Fruit fly (Drosophila melanogaster) whole organism, embryonic: ENCODE results near the gene Ms.
A peak's percentile ranks its signal among the peaks of the same experiment; 100 is the strongest.

Experiments
- ATbp ChIP-seq: fragments of 200-800 bp; sonication (Bioruptor generic); optimal IDR thresholded peaks from 2 replicates; lab custom pipeline; 2017; ENCODE audit warnings: missing biosample characterization, mild to moderate bottlenecking, missing genetic modification characterization, missing genetic modification reagents
- Adf1 ChIP-seq: fragments of 200-800 bp; sonication (Bioruptor generic); IDR thresholded peaks from 2 replicates; pipeline ENCODE4 v1.3.6; 2022; ENCODE audit warnings: missing biosample characterization, missing genetic modification characterization
- CG13894 ChIP-seq: fragments of 200-800 bp; sonication (Bioruptor generic); optimal IDR thresholded peaks from 3 replicates; lab custom pipeline; 2018; ENCODE audit warnings: missing biosample characterization, mild to moderate bottlenecking, missing genetic modification characterization, moderate library complexity
- CG15073 ChIP-seq: fragments of 200-800 bp; sonication (Bioruptor generic); optimal IDR thresholded peaks from 2 replicates; lab custom pipeline; 2016; ENCODE audit warnings: missing biosample characterization, missing genetic modification characterization
- CG17186 ChIP-seq: fragments of 200-800 bp; sonication (Bioruptor generic); optimal IDR thresholded peaks from 3 replicates; lab custom pipeline; 2017; ENCODE audit warnings: missing biosample characterization, missing genetic modification reagents, missing genetic modification characterization
- CG17359 ChIP-seq: fragments of 200-800 bp; sonication (Bioruptor generic); optimal IDR thresholded peaks from 3 replicates; lab custom pipeline; 2018; ENCODE audit warnings: missing biosample characterization, mild to moderate bottlenecking, missing genetic modification characterization, moderate library complexity
- CG2712 ChIP-seq: fragments of 200-800 bp; optimal IDR thresholded peaks from 3 replicates; lab custom pipeline; 2019; ENCODE audit warnings: missing biosample characterization, mild to moderate bottlenecking, missing genetic modification characterization, moderate library complexity
- CG32532 ChIP-seq: fragments of 200-800 bp; sonication (Bioruptor generic); IDR thresholded peaks from 2 replicates; pipeline ENCODE4 v1.3.6; 2022; ENCODE audit warnings: missing biosample characterization, missing genetic modification characterization
- CG5953 ChIP-seq: fragments of 200-800 bp; sonication (Bioruptor generic); IDR thresholded peaks from 2 replicates; pipeline ENCODE4 v1.3.6; 2022; ENCODE audit warnings: missing biosample characterization, missing genetic modification characterization
- CG6272 ChIP-seq: fragments of 200-800 bp; sonication (Bioruptor generic); IDR thresholded peaks from 2 replicates; pipeline ENCODE4 v1.3.6; 2022; ENCODE audit warnings: missing biosample characterization, missing genetic modification characterization
- CG6654 ChIP-seq: fragments of 200-800 bp; sonication (Bioruptor generic); optimal IDR thresholded peaks from 2 replicates; lab custom pipeline; 2017; ENCODE audit warnings: missing biosample characterization, mild to moderate bottlenecking, missing genetic modification characterization
- CG6683 ChIP-seq: fragments of 200-800 bp; sonication (Bioruptor generic); optimal IDR thresholded peaks from 2 replicates; lab custom pipeline; 2017; ENCODE audit warnings: missing biosample characterization, mild to moderate bottlenecking, missing genetic modification characterization, missing genetic modification reagents
- CG6791 ChIP-seq: fragments of 200-800 bp; sonication (Bioruptor generic); IDR thresholded peaks from 3 replicates; pipeline ENCODE4 v1.3.6; 2022; ENCODE audit warnings: missing biosample characterization, missing genetic modification characterization; ENCODE audit not compliant: partially characterized antibody
- CG6854 ChIP-seq: fragments of 200-800 bp; sonication (Bioruptor generic); optimal IDR thresholded peaks from 3 replicates; lab custom pipeline; 2017; ENCODE audit warnings: missing biosample characterization, mild to moderate bottlenecking, missing genetic modification characterization
- CG8281 ChIP-seq: fragments of 200-800 bp; sonication (Bioruptor generic); optimal IDR thresholded peaks from 2 replicates; lab custom pipeline; 2018; ENCODE audit warnings: missing biosample characterization, mild to moderate bottlenecking, missing genetic modification characterization, moderate library complexity
- CG9609 ChIP-seq: fragments of 200-800 bp; sonication (Bioruptor generic); optimal IDR thresholded peaks from 3 replicates; lab custom pipeline; 2016; ENCODE audit warnings: missing biosample characterization, missing genetic modification characterization
- CG9876 ChIP-seq: fragments of 200-800 bp; sonication (Bioruptor generic); optimal IDR thresholded peaks from 2 replicates; lab custom pipeline; 2016; ENCODE audit warnings: missing biosample characterization, missing genetic modification characterization
- Dp ChIP-seq: fragments of 200-800 bp; sonication (Bioruptor generic); optimal IDR thresholded peaks from 2 replicates; lab custom pipeline; 2018; ENCODE audit warnings: missing biosample characterization, mild to moderate bottlenecking, missing genetic modification characterization, moderate library complexity
- ERR ChIP-seq: fragments of 200-800 bp; sonication (Bioruptor generic); optimal IDR thresholded peaks from 2 replicates; lab custom pipeline; 2016; ENCODE audit warnings: missing biosample characterization, missing genetic modification characterization
- HHEX ChIP-seq: fragments of 200-800 bp; sonication (Bioruptor generic); optimal IDR thresholded peaks from 3 replicates; lab custom pipeline; 2017; ENCODE audit warnings: missing biosample characterization, mild to moderate bottlenecking, missing genetic modification characterization, missing genetic modification reagents
- Hr51 ChIP-seq, 2 experiments: fragments of 200-800 bp; sonication (Bioruptor generic); optimal IDR thresholded peaks; 2 replicates in 1 of 2; 3 replicates in 1 of 2; lab custom pipeline; 2016 to 2018; ENCODE audit warnings: missing biosample characterization in 2 of 2, missing genetic modification characterization in 2 of 2, mild to moderate bottlenecking in 1 of 2, moderate library complexity in 1 of 2
- Lim3 ChIP-seq: fragments of 200-800 bp; sonication (Bioruptor generic); IDR thresholded peaks from 2 replicates; pipeline ENCODE4 v1.3.6; 2022; ENCODE audit warnings: missing biosample characterization, missing genetic modification characterization
- Med ChIP-seq: fragments of 200-800 bp; sonication (Bioruptor generic); peaks from one replicate; lab custom pipeline; 2016; ENCODE audit warnings: missing biosample characterization, missing genetic modification characterization, mild to moderate bottlenecking, inconsistent platforms, moderate library complexity
- Spps ChIP-seq: fragments of 200-800 bp; sonication (Bioruptor generic); optimal IDR thresholded peaks from 2 replicates; lab custom pipeline; 2018; ENCODE audit warnings: missing biosample characterization, mild to moderate bottlenecking, missing genetic modification characterization
- cas ChIP-seq: fragments of 200-800 bp; sonication (Bioruptor generic); IDR thresholded peaks from 2 replicates; pipeline ENCODE4 v1.3.6; 2022; ENCODE audit warnings: missing biosample characterization, missing genetic modification characterization
- dm ChIP-seq: fragments of 200-800 bp; sonication (Bioruptor generic); optimal IDR thresholded peaks from 3 replicates; lab custom pipeline; 2016; ENCODE audit warnings: missing biosample characterization, missing genetic modification characterization
- dpn ChIP-seq, 2 experiments: fragments of 200-800 bp; sonication (Bioruptor generic); optimal IDR thresholded peaks; 3 replicates each; lab custom pipeline; 2016; ENCODE audit warnings: missing biosample characterization in 2 of 2, missing genetic modification characterization in 2 of 2
- dysf ChIP-seq: fragments of 200-800 bp; sonication (Bioruptor generic); IDR thresholded peaks from 3 replicates; pipeline ENCODE4 v1.3.6; 2022; ENCODE audit warnings: missing biosample characterization, missing genetic modification characterization
- fd96Cb ChIP-seq: fragments of 200-800 bp; sonication (Bioruptor generic); optimal IDR thresholded peaks from 2 replicates; lab custom pipeline; 2018; ENCODE audit warnings: missing biosample characterization, mild to moderate bottlenecking, missing genetic modification characterization, moderate library complexity
- gce ChIP-seq: fragments of 200-800 bp; sonication (Bioruptor generic); IDR thresholded peaks from 3 replicates; pipeline ENCODE4 v1.3.6; 2022; ENCODE audit warnings: missing biosample characterization, missing genetic modification characterization
- gcm2 ChIP-seq: fragments of 200-800 bp; sonication (Bioruptor generic); optimal IDR thresholded peaks from 2 replicates; lab custom pipeline; 2016; ENCODE audit warnings: missing biosample characterization, missing genetic modification characterization
- mld ChIP-seq: fragments of 200-800 bp; sonication (Bioruptor generic); IDR thresholded peaks from 3 replicates; pipeline ENCODE4 v1.3.6; 2022; ENCODE audit warnings: missing biosample characterization, missing genetic modification characterization; ENCODE audit not compliant: partially characterized antibody
- nau ChIP-seq: fragments of 200-800 bp; sonication (Bioruptor generic); optimal IDR thresholded peaks from 3 replicates; lab custom pipeline; 2017; ENCODE audit warnings: missing biosample characterization, mild to moderate bottlenecking, missing genetic modification characterization, missing genetic modification reagents
- nmo ChIP-seq: fragments of 200-800 bp; sonication (Bioruptor generic); optimal IDR thresholded peaks from 2 replicates; lab custom pipeline; 2018; ENCODE audit warnings: missing biosample characterization, mild to moderate bottlenecking, missing genetic modification characterization, moderate library complexity
- onecut ChIP-seq: fragments of 200-800 bp; sonication (Bioruptor generic); IDR thresholded peaks from 2 replicates; pipeline ENCODE4 v1.3.6; 2022; ENCODE audit warnings: missing biosample characterization, missing genetic modification characterization
- p53 ChIP-seq: fragments of 200-800 bp; sonication (Bioruptor generic); optimal IDR thresholded peaks from 2 replicates; lab custom pipeline; 2016; ENCODE audit warnings: missing biosample characterization, missing genetic modification characterization
- pfk ChIP-seq: fragments of 200-800 bp; sonication (Bioruptor generic); optimal IDR thresholded peaks from 2 replicates; lab custom pipeline; 2018; ENCODE audit warnings: missing biosample characterization, mild to moderate bottlenecking, missing genetic modification characterization, moderate library complexity
- pzg ChIP-seq: fragments of 200-800 bp; sonication (Bioruptor generic); optimal IDR thresholded peaks from 3 replicates; lab custom pipeline; 2018; ENCODE audit warnings: missing biosample characterization, mild to moderate bottlenecking, missing genetic modification characterization, moderate library complexity
- rib ChIP-seq: fragments of 200-800 bp; sonication (Bioruptor generic); IDR thresholded peaks from 2 replicates; pipeline ENCODE4 v1.3.6; 2022; ENCODE audit warnings: missing biosample characterization, missing genetic modification characterization
- salm ChIP-seq: fragments of 200-800 bp; sonication (Bioruptor generic); optimal IDR thresholded peaks from 2 replicates; lab custom pipeline; 2018; ENCODE audit warnings: missing biosample characterization, mild to moderate bottlenecking, missing genetic modification characterization
- shn ChIP-seq: fragments of 200-800 bp; sonication (Bioruptor generic); optimal IDR thresholded peaks from 3 replicates; lab custom pipeline; 2016; ENCODE audit warnings: missing biosample characterization, missing genetic modification characterization
- sim ChIP-seq: fragments of 200-800 bp; sonication (Bioruptor generic); IDR thresholded peaks from 2 replicates; pipeline ENCODE4 v1.3.6; 2022; ENCODE audit warnings: missing biosample characterization, missing genetic modification characterization
- sob ChIP-seq: fragments of 200-800 bp; sonication (Bioruptor generic); IDR thresholded peaks from 2 replicates; pipeline ENCODE4 v1.3.6; 2022; ENCODE audit warnings: missing biosample characterization, missing genetic modification characterization
- tin ChIP-seq: fragments of 200-800 bp; sonication (Bioruptor generic); optimal IDR thresholded peaks from 3 replicates; lab custom pipeline; 2016; ENCODE audit warnings: missing biosample characterization, missing genetic modification characterization
- tll ChIP-seq, 2 experiments: fragments of 200-800 bp in 1 of 2; fragments of >200 bp in 1 of 2; sonication (Bioruptor generic) in 1 of 2; optimal IDR thresholded peaks; 2 replicates each; lab custom pipeline; 2017 to 2019; ENCODE audit warnings: missing biosample characterization in 2 of 2, missing genetic modification characterization in 2 of 2, mild to moderate bottlenecking in 1 of 2, moderate library complexity in 1 of 2
- wek ChIP-seq: fragments of 200-800 bp; sonication (Bioruptor generic); optimal IDR thresholded peaks from 3 replicates; lab custom pipeline; 2018; ENCODE audit warnings: missing biosample characterization, mild to moderate bottlenecking, missing genetic modification characterization, moderate library complexity
- wor ChIP-seq: fragments of 200-800 bp; sonication (Bioruptor generic); IDR thresholded peaks from 2 replicates; pipeline ENCODE4 v1.3.6; 2022; ENCODE audit warnings: missing biosample characterization, missing genetic modification characterization
- zfh2 ChIP-seq: fragments of 200-800 bp; sonication (Bioruptor generic); optimal IDR thresholded peaks from 2 replicates; lab custom pipeline; 2016; ENCODE audit warnings: missing biosample characterization, missing genetic modification characterization

Gene Ms

dm6 chr3R:24318217-24319082, 22.9 kb upstream of the Ms start, which contains the start of the genes Nab2 and BRWD3 (continued):
- TF ChIP-seq ATbp (GFP tag; lab: Kevin White, UChicago) (no peak), Adf1 (no peak; the same call in 1 of the 2 replicates), pzg (GFP tag; lab: Kevin White, UChicago) (peak; percentile 62), CG6791 (GFP tag; lab: Robert Waterston, UW) (peak; percentile 85), nau (GFP tag; lab: Kevin White, UChicago) (no peak), gcm2 (GFP tag; lab: Kevin White, UChicago) (no peak), mld (GFP tag; lab: Robert Waterston, UW) (peak; percentile 60; the same call in 1 of the 3 replicates), Lim3 (GFP tag; lab: Robert Waterston, UW) (no peak), Med (GFP tag; lab: Kevin White, UChicago) (peak; percentile 69), shn (GFP tag; lab: Kevin White, UChicago) (no peak), rib (GFP tag; lab: Robert Waterston, UW) (no peak), dpn (GFP tag; optimal IDR thresholded peaks at IDR 0.05; lab: Kevin White, UChicago) (peak in 1 of 2 experiments; percentile 15), CG13894 (no peak), CG6272 (GFP tag; lab: Robert Waterston, UW) (0 out of 2 replicates have a peak, but pooled peaks have one; percentile 6), gce (no peak), Hr51 (GFP tag; optimal IDR thresholded peaks at IDR 0.05; lab: Kevin White, UChicago) (no peak), CG9876 (GFP tag; lab: Kevin White, UChicago) (no peak), tin (GFP tag; lab: Kevin White, UChicago) (peak; percentile 38), salm (tag; lab: Kevin White, UChicago) (no peak), zfh2 (GFP tag; lab: Kevin White, UChicago) (peak; percentile 25), onecut (peak; percentile 79), HHEX (no peak), CG9609 (GFP tag; lab: Kevin White, UChicago) (no peak), CG2712 (no peak), CG17186 (no peak), CG15073 (no peak), wor (no peak), Dp (GFP tag; lab: Kevin White, UChicago) (peak; percentile 47), CG8281 (no peak), CG6654 (GFP tag; lab: Kevin White, UChicago) (no peak), tll (GFP tag; optimal IDR thresholded peaks at IDR 0.05; lab: Kevin White, UChicago) (no peak), dysf (GFP tag; lab: Robert Waterston, UW) (peak; percentile 53; the same call in 1 of the 3 replicates), fd96Cb (tag; lab: Kevin White, UChicago) (peak; percentile 21), nmo (GFP tag; lab: Kevin White, UChicago) (peak; percentile 70), sim (no peak), sob (GFP tag; lab: Robert Waterston, UW) (peak; percentile 14; the same call in 1 of the 2 replicates), ERR (GFP tag; lab: Kevin White, UChicago) (no peak), CG32532 (GFP tag; lab: Robert Waterston, UW) (peak; percentile 49; the same call in 1 of the 2 replicates), CG6854 (GFP tag; lab: Kevin White, UChicago) (no peak), CG5953 (no peak), CG6683 (GFP tag; lab: Kevin White, UChicago) (no peak), wek (GFP tag; lab: Kevin White, UChicago) (peak; percentile 83), Spps (tag; lab: Kevin White, UChicago) (no peak), cas (GFP tag; lab: Robert Waterston, UW) (no peak), CG17359 (no peak), pfk (GFP tag; lab: Kevin White, UChicago) (no peak), p53 (GFP tag; lab: Kevin White, UChicago) (no peak), dm (GFP tag; lab: Kevin White, UChicago) (no peak)
